Worm (Caenorhabditis elegans) whole organism, L3 larva: ENCODE data around the gene srsx-38.

Experiments
- R02D3.7 ChIP-seq: fragments of 150-350 bp; optimal IDR thresholded peaks from 2 replicates; lab custom pipeline; 2014; ENCODE audit warnings: missing biosample characterization, missing genetic modification characterization
- ZK546.5 ChIP-seq: sonication (generic microtip); optimal IDR thresholded peaks from 2 replicates; lab custom pipeline; 2017; ENCODE audit warnings: missing biosample characterization, missing genetic modification characterization
- ceh-82 ChIP-seq: fragments of 150-350 bp; optimal IDR thresholded peaks from 2 replicates; lab custom pipeline; 2014; ENCODE audit warnings: missing biosample characterization, missing genetic modification characterization
- eor-1 ChIP-seq, 2 experiments: fragments of 150-350 bp; optimal IDR thresholded peaks; 2 replicates each; lab custom pipeline; 2014 to 2018; ENCODE audit warnings: missing biosample characterization in 2 of 2, missing genetic modification characterization in 2 of 2
- fos-1 ChIP-seq: fragments of 150-350 bp; optimal IDR thresholded peaks from 2 replicates; lab custom pipeline; 2014; ENCODE audit warnings: missing biosample characterization, missing genetic modification characterization
- lin-39 ChIP-seq: fragments of 150-350 bp; optimal IDR thresholded peaks from 2 replicates; lab custom pipeline; 2018; ENCODE audit warnings: missing biosample characterization, missing genetic modification reagents, missing genetic modification characterization
- nhr-11 ChIP-seq: fragments of 150-350 bp; optimal IDR thresholded peaks from 2 replicates; lab custom pipeline; 2014; ENCODE audit warnings: missing biosample characterization, missing genetic modification characterization
- nhr-23 ChIP-seq: fragments of 150-350 bp; optimal IDR thresholded peaks from 2 replicates; lab custom pipeline; 2014; ENCODE audit warnings: missing biosample characterization, missing genetic modification reagents, missing genetic modification characterization
- nhr-237 ChIP-seq: fragments of 150-350 bp; optimal IDR thresholded peaks from 2 replicates; lab custom pipeline; 2014; ENCODE audit warnings: missing biosample characterization, missing genetic modification characterization
- nhr-28 ChIP-seq: fragments of 150-350 bp; optimal IDR thresholded peaks from 2 replicates; lab custom pipeline; 2014; ENCODE audit warnings: missing biosample characterization, missing genetic modification characterization
- tbx-2 ChIP-seq: sonication (generic microtip); optimal IDR thresholded peaks from 2 replicates; lab custom pipeline; 2016; ENCODE audit warnings: mild to moderate bottlenecking, missing genetic modification characterization, missing compliant biosample characterization
- unc-62 ChIP-seq: fragments of 150-350 bp; sonication (generic microtip); optimal IDR thresholded peaks from 4 replicates; lab custom pipeline; 2014; ENCODE audit warnings: missing biosample characterization, missing genetic modification reagents, missing genetic modification characterization

DNA sequence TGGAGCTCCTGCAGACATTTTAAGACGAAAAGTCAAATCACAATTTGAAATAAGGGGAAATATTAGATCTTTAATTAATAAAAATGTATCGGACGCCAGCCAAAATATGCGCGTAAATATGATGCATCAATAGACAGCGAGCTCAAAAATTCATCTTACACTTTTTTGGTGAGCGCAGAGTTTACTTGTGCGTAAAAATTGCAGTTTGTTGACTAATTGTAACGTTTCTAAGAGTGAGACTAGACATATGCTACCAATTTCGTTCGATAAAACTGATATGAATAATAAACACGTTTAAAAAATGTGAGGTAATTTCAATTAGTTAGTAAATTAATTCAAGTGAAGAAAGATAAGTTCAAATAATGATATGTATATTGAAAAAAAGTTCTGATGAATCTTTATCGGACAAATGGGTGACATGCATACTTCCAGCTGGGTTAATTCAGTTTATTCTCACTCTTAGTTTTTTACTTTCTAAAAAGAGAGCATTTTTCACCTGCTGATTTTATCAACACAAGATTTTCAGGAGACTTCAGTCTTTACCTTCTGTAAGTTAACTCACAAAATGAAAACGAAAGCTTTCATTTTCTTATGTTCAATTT, 28.1 kb downstream of the srsx-38 start, which contains the start of the genes nhr-285 and irld-52:
- TF ChIP-seq fos-1 (tag; lab: Kevin White, UChicago): no peak
- no peak for TF ChIP-seq ceh-82 (tag; lab: Kevin White, UChicago)
- TF ChIP-seq nhr-28 (tag; lab: Kevin White, UChicago): no peak
- no peak for TF ChIP-seq nhr-237 (tag; lab: Kevin White, UChicago)
- no peak for TF ChIP-seq ZK546.5 (tag; lab: Kevin White, UChicago)
- no peak for TF ChIP-seq lin-39
- TF ChIP-seq unc-62 (GFP tag; lab: Kevin White, UChicago): no peak
- no peak for TF ChIP-seq nhr-11
- TF ChIP-seq eor-1 (tag; optimal IDR thresholded peaks at IDR 0.05; lab: Kevin White, UChicago): no peak
- TF ChIP-seq tbx-2 (tag; lab: Kevin White, UChicago): no peak
- TF ChIP-seq nhr-23 (tag; lab: Kevin White, UChicago): no peak
- no peak for TF ChIP-seq R02D3.7 (tag; lab: Kevin White, UChicago)
